Worm (Caenorhabditis elegans): ENCODE results near the gene snrp-3.

- no peak for TF ChIP-seq lsy-2 (tag; optimal IDR thresholded peaks at IDR 0.05)
- no peak for TF ChIP-seq unc-62 (GFP tag; optimal IDR thresholded peaks at IDR 0.05)
- no peak for TF ChIP-seq sma-9 (GFP tag; optimal IDR thresholded peaks at IDR 0.05)
- TF ChIP-seq sma-9 (tag; optimal IDR thresholded peaks at IDR 0.05): no peak
- no peak for TF ChIP-seq egl-27 (tag; optimal IDR thresholded peaks at IDR 0.05)
- TF ChIP-seq ztf-4 (tag; optimal IDR thresholded peaks at IDR 0.05): no peak
These were observed 29.5 kb downstream of the snrp-3 start, which contains the start of gene C49C8.6 for ce11 chrIV:8658122-8658521.

Data from whole organism, L2 larva.